Worm (Caenorhabditis elegans): ENCODE data around the gene nep-22.

nep-22 gene

DNA sequence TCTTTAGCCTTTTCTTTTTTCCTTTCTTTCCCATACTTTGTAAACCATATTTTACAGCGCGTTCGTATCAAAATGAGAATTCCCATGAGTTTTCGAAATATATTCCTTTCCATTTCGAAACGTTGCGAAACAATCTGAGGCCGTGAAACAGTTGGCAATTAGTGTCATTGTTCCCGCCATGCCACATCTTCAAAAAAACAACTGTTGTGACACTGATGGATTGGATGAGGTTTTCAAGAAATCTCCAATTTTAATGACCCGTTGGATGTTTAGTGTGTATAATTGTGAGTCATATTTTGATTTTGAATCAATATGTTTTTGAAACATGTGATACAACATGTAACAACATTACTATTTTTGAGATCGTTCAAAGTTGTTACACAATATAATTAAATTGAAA, 34.7 kb downstream of the nep-22 start (continued):
- no peak for TF ChIP-seq nhr-20 (tag; optimal IDR thresholded peaks at IDR 0.05)
- TF ChIP-seq hlh-4 (tag; optimal IDR thresholded peaks at IDR 0.05), result no peak
- peak; percentile 56 for TF ChIP-seq pag-3 (tag; optimal IDR thresholded peaks at IDR 0.05; ENCODE audit: borderline replicate concordance, insufficient read depth)
- no peak for TF ChIP-seq elt-3 (tag; optimal IDR thresholded peaks at IDR 0.05)
- no peak for TF ChIP-seq unc-62 (GFP tag; optimal IDR thresholded peaks at IDR 0.05)
- TF ChIP-seq mab-9 (GFP tag; IDR thresholded peaks at IDR 0.05), result no peak
- peak; percentile 41 for TF ChIP-seq lin-39 (tag; optimal IDR thresholded peaks at IDR 0.05)
- TF ChIP-seq nhr-85 (tag), result no peak
- no peak for TF ChIP-seq unc-130 (tag; optimal IDR thresholded peaks at IDR 0.05)

DNA sequence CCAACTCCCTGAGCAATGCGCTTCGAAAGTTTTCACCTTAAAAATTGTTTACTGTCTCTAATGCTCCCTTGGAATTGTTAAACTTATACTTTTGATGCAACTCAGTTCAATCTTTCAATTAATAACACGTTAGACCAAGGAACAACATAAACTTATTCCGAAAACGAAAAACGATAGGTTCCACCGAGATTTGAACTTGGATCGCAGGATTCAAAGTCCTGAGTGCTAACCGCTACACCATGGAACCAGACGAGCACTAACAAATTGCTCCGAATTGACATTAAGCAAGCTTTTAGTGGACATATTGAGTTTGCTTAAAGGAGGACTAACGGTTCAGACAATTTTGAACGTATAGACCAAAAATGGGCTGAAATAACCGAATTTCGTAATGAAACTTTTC, 40.1 kb downstream of the nep-22 start:
- no peak for TF ChIP-seq dsc-1 (tag; optimal IDR thresholded peaks at IDR 0.05)
- no peak for TF ChIP-seq efl-1 (optimal IDR thresholded peaks at IDR 0.05)
- peak in 1 of 2 experiments; percentile 28 for TF ChIP-seq efl-1 (GFP tag; optimal IDR thresholded peaks at IDR 0.05 in 1 of 2)
- no peak for TF ChIP-seq alr-1 (tag; optimal IDR thresholded peaks at IDR 0.05; ENCODE audit: borderline replicate concordance)
- no peak for TF ChIP-seq nhr-90 (tag; optimal IDR thresholded peaks at IDR 0.05; ENCODE audit: poor library complexity)
- TF ChIP-seq ztf-11 (tag; optimal IDR thresholded peaks at IDR 0.05), result no peak

- TF ChIP-seq C16A3.4 (tag; optimal IDR thresholded peaks at IDR 0.05) (no peak), nhr-47 (tag; optimal IDR thresholded peaks at IDR 0.05) (no peak), mdl-1 (tag; optimal IDR thresholded peaks at IDR 0.05) (no peak), nhr-90 (tag; optimal IDR thresholded peaks at IDR 0.05; ENCODE audit: poor library complexity) (no peak), fkh-4 (tag; optimal IDR thresholded peaks at IDR 0.05; ENCODE audit: borderline replicate concordance) (no peak), F16B12.6 (tag; optimal IDR thresholded peaks at IDR 0.05) (no peak), Y116A8C.19 (tag; optimal IDR thresholded peaks at IDR 0.05; ENCODE audit: borderline replicate concordance) (no peak), sptf-1 (tag; optimal IDR thresholded peaks at IDR 0.05) (no peak), ztf-11 (tag; optimal IDR thresholded peaks at IDR 0.05) (no peak), zag-1 (tag; optimal IDR thresholded peaks at IDR 0.05) (no peak), lin-35 (GFP tag; optimal IDR thresholded peaks at IDR 0.05) (no peak), ceh-8 (GFP tag; optimal IDR thresholded peaks at IDR 0.05) (no peak), blmp-1 (tag; optimal IDR thresholded peaks at IDR 0.05) (no peak), hlh-17 (GFP tag; optimal IDR thresholded peaks at IDR 0.05; ENCODE audit: borderline replicate concordance) (no peak), nhr-11 (tag; optimal IDR thresholded peaks at IDR 0.05) (no peak), lin-39 (tag; optimal IDR thresholded peaks at IDR 0.05) (no peak), ceh-63 (GFP tag; optimal IDR thresholded peaks at IDR 0.05) (no peak), lin-15B (tag; optimal IDR thresholded peaks at IDR 0.05) (no peak), sox-4 (tag; optimal IDR thresholded peaks at IDR 0.05) (no peak), ceh-82 (tag; optimal IDR thresholded peaks at IDR 0.05) (no peak)
Measured at ce11 chrX:9076886-9077285, 42.5 kb downstream of the nep-22 start, which contains the start of gene F47E1.1. TSS of gene F47E1.1 (plus strand) at chrX:9077186.

DNA sequence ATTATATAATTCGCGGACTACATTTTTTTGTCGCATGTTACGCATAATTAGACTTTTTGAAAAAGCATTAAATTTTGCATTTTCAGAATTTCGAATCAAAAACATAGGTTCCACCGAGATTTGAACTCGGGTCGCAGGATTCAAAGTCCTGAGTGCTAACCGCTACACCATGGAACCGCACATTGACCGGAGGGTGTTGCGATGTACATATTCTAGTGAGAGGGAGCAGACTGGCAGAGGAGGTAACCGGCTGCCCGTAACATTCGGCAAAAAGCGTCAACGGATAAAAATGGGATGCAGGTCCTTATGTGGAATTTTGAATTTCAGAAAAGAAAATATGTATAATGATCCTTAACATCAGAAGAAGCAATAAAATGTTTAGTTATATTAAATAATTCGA, 43.8 kb downstream of the nep-22 start:
- TF ChIP-seq C04F5.9 (tag; optimal IDR thresholded peaks at IDR 0.05) (no peak), ceh-63 (GFP tag; optimal IDR thresholded peaks at IDR 0.05) (no peak), lir-3 (tag; optimal IDR thresholded peaks at IDR 0.05; ENCODE audit: poor library complexity) (no peak), blmp-1 (tag; optimal IDR thresholded peaks at IDR 0.05) (no peak), hlh-4 (tag; optimal IDR thresholded peaks at IDR 0.05) (no peak), grh-1 (GFP tag; IDR thresholded peaks at IDR 0.05) (no peak; the same call in 1 of the 2 replicates), lin-14 (GFP tag; optimal IDR thresholded peaks at IDR 0.05) (no peak), ceh-90 (tag; optimal IDR thresholded peaks at IDR 0.05) (no peak), nhr-19 (GFP tag; conservative IDR thresholded peaks at IDR 0.05) (peak; percentile 49; the same call in 1 of the 2 replicates), lsy-2 (tag; optimal IDR thresholded peaks at IDR 0.05) (peak in 1 of 2 experiments; percentile 4), ets-5 (GFP tag; IDR thresholded peaks at IDR 0.05) (no peak), ceh-8 (GFP tag; optimal IDR thresholded peaks at IDR 0.05) (no peak), snu-23 (GFP tag; optimal IDR thresholded peaks at IDR 0.05) (peak; percentile 57), efl-1 (optimal IDR thresholded peaks at IDR 0.05) (no peak), efl-1 (GFP tag; optimal IDR thresholded peaks at IDR 0.05 in 1 of 2) (peak in 1 of 2 experiments; percentile 20), mef-2 (tag; optimal IDR thresholded peaks at IDR 0.05) (no peak), nhr-76 (tag; optimal IDR thresholded peaks at IDR 0.05) (no peak), sox-4 (tag; optimal IDR thresholded peaks at IDR 0.05) (no peak), swsn-7 (tag; optimal IDR thresholded peaks at IDR 0.05) (peak; percentile 44), mdl-1 (tag; optimal IDR thresholded peaks at IDR 0.05) (no peak), fos-1 (tag; optimal IDR thresholded peaks at IDR 0.05) (no peak), unc-130 (tag; optimal IDR thresholded peaks at IDR 0.05) (no peak), ceh-82 (tag; optimal IDR thresholded peaks at IDR 0.05) (peak; percentile 22 to 44 (median 37)), nhr-85 (tag) (peak; percentile 26), nhr-71 (tag; optimal IDR thresholded peaks at IDR 0.05) (peak; percentile 38), pag-3 (tag; optimal IDR thresholded peaks at IDR 0.05; ENCODE audit: borderline replicate concordance, insufficient read depth) (no peak)

All from whole organism, L1 larva.